Fruit fly (Drosophila melanogaster): ENCODE measurements around the gene Bub1.

DNA sequence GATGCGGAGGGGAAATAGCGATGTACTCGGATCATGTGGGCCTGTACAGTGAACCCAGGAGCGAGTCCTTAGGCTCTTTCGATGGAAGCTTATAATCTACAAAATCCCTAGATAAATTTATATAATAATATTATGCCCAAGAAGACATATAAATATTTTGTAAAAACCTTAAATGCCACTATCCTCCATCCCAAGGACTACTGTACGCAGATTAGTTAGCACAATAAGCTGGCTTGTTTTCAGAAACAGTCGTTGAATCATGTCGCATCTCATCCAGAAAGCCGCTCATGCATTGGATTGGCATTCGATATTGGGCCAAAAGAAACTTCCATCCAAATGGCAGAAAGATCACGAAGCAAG, 9.6 kb downstream of the Bub1 start:
- TF ChIP-seq Sin3A (optimal IDR thresholded peaks at IDR 0.05) = no peak
- no peak for TF ChIP-seq psq (optimal IDR thresholded peaks at IDR 0.05)
- TF ChIP-seq ttk (optimal IDR thresholded peaks at IDR 0.05) = no peak
